Fruit fly (Drosophila melanogaster) whole organism: Measurements from ENCODE around the gene alt.

Experiments used
- CG8478 ChIP-seq: fragments of >200 bp; optimal IDR thresholded peaks from 2 replicates; lab custom pipeline; 2018; ENCODE audit warnings: inconsistent platforms
- Dll ChIP-seq: fragments of >200 bp; optimal IDR thresholded peaks from 2 replicates; lab custom pipeline; 2017
- EcR ChIP-seq, 2 experiments: fragments of >200 bp; optimal IDR thresholded peaks; 2 replicates each; lab custom pipeline; 2017; ENCODE audit warnings: missing biosample characterization in 2 of 2, missing genetic modification characterization in 2 of 2, missing genetic modification reagents in 2 of 2
- pan ChIP-seq: fragments of >200 bp; optimal IDR thresholded peaks from 2 replicates; lab custom pipeline; 2017
- psq ChIP-seq: fragments of >200 bp; optimal IDR thresholded peaks from 2 replicates; lab custom pipeline; 2017
- usp ChIP-seq: fragments of >200 bp; optimal IDR thresholded peaks from 2 replicates; lab custom pipeline; 2017; ENCODE audit warnings: missing biosample characterization, missing genetic modification characterization, mixed read lengths

DNA sequence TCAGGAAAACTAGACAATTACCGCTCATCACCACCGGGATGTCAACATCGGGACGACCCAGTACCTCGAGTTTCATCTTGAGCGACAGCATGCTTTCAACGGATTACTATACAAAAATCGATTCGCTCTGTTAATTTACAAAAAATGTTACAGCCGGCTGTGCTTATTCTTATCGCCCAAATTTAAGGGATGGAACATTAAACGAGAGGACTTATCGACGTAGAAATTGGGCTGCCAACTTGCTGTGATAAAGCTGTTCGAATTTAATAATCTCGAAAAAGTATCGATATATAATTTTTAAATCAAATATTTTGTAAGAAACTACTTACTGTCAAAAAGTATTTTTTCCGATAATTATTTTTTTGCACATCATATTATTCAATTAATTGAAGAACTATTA lies 4.6 kb upstream of the alt start, which contains the start of gene CG31249:
- TF ChIP-seq psq (lab: Kevin White, UChicago) (no peak), usp (GFP tag; lab: Kevin White, UChicago) (no peak), CG8478 (lab: Kevin White, UChicago) (no peak), Dll (lab: Kevin White, UChicago) (no peak), pan (lab: Kevin White, UChicago) (no peak), EcR (GFP tag; optimal IDR thresholded peaks at IDR 0.05; lab: Kevin White, UChicago) (no peak)
